Worm (Caenorhabditis elegans): Measurements from ENCODE around the gene hpo-40.

DNA sequence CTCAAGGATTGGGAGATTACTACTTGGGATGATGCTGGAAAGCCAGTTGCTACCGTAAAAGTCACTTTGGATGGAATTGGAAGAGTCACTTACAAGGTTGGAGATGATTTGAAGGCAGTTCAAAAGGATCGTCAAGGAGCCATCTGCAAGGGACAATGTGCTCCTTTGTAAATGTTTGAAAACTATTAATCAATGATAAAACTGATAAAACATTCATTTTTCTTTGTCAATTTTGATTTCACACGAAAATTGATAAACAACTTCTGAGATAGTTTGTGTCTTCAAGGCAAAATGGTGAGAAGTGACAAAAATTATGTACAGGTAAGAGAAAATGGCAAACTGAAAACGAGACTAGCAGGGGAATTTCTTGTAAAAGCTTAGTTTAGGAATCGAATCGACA lies 10.4 kb upstream of the hpo-40 start:
- TF ChIP-seq aly-2 (tag; optimal IDR thresholded peaks at IDR 0.05) (no peak), nhr-28 (tag; optimal IDR thresholded peaks at IDR 0.05) (no peak), nhr-11 (tag; optimal IDR thresholded peaks at IDR 0.05) (no peak)

Data from whole organism, L4 larva.